Worm (Caenorhabditis elegans) whole organism, midembryonic: ENCODE data around the gene irld-48.

ENCODE experiments used
- T22C8.4 ChIP-seq: fragments of 200-800 bp; sonication (Bioruptor generic); IDR thresholded peaks from 2 replicates; pipeline ENCODE4 v1.3.6; 2022; ENCODE audit warnings: missing genetic modification characterization, missing compliant biosample characterization
- cog-1 ChIP-seq: sonication (generic microtip); optimal IDR thresholded peaks from 2 replicates; lab custom pipeline; 2016; ENCODE audit warnings: missing genetic modification characterization, missing compliant biosample characterization
- flt-1 ChIP-seq: fragments of 200-800 bp; sonication (Bioruptor generic); IDR thresholded peaks from 2 replicates; pipeline ENCODE4 v1.3.6; 2022; ENCODE audit warnings: missing genetic modification characterization, missing compliant biosample characterization
- klf-2 ChIP-seq: fragments of 200-800 bp; sonication (Bioruptor generic); conservative IDR thresholded peaks from 2 replicates; pipeline ENCODE4 v1.3.6; 2022; ENCODE audit warnings: missing genetic modification reagents, missing genetic modification characterization, missing compliant biosample characterization
- med-1 ChIP-seq: sonication (generic microtip); optimal IDR thresholded peaks from 2 replicates; lab custom pipeline; 2017; ENCODE audit warnings: missing genetic modification characterization, mild to moderate bottlenecking, missing compliant biosample characterization, antibody characterized with exemption, missing genetic modification reagents; ENCODE audit not compliant: insufficient read depth
- ref-1 ChIP-seq: fragments of 200-800 bp; sonication (Bioruptor generic); conservative IDR thresholded peaks from 2 replicates; pipeline ENCODE4 v1.3.6; 2022; ENCODE audit warnings: missing genetic modification reagents, missing genetic modification characterization, missing compliant biosample characterization
- tab-1 ChIP-seq: fragments of 200-800 bp; sonication (Bioruptor generic); IDR thresholded peaks from 2 replicates; pipeline ENCODE4 v1.3.6; 2022; ENCODE audit warnings: missing genetic modification characterization, missing compliant biosample characterization
- ztf-23 ChIP-seq: fragments of 200-800 bp; sonication (Bioruptor generic); IDR thresholded peaks from 2 replicates; pipeline ENCODE4 v1.3.6; 2022; ENCODE audit warnings: missing genetic modification reagents, missing genetic modification characterization, missing compliant biosample characterization
- ztf-29 ChIP-seq: fragments of 200-800 bp; sonication (Bioruptor generic); IDR thresholded peaks from 2 replicates; pipeline ENCODE4 v1.3.6; 2022; ENCODE audit warnings: missing genetic modification reagents, missing genetic modification characterization, missing compliant biosample characterization

The irld-48 gene

DNA sequence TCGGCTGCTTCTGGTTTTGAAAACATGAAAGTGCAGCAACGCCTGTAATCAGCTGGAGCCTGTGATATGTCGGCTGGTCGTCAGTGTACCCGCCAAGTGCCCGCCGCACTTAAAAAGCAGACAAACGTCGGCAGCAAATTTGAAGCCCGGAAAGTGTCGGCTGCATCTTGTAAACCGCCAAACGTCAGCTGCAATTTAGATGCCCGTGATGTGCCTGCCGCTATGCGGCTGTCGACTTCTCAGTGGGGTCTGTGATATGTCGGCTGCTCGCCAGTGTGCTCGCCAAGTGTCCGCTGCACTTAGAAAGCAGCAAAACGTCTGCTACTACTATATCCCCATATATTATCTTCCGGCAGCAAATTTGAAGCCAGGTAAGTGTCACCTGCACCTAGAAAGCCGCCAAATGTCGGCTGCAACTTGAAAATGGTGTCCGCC is 31.3 kb downstream of the irld-48 start:
- no peak for TF ChIP-seq cog-1 (tag; lab: Kevin White, UChicago)
- TF ChIP-seq T22C8.4 (GFP tag; lab: Robert Waterston, UW), result no peak
- TF ChIP-seq ref-1 (GFP tag; lab: Robert Waterston, UW), result no peak
- 0 out of 2 replicates have a peak, but pooled peaks have one; percentile 12 for TF ChIP-seq klf-2 (GFP tag; lab: Robert Waterston, UW)

ce11 chrII:2987854-2988350 is 32.0 kb downstream of the irld-48 start, which contains the start of gene lido-7:
Gene lido-7 (plus strand): TSS chrII:2988300.
- no peak for TF ChIP-seq tab-1 (GFP tag; lab: Robert Waterston, UW)
- TF ChIP-seq ztf-23 (GFP tag; lab: Robert Waterston, UW), result peak; percentile 59; the same call in 1 of the 2 replicates
- no peak for TF ChIP-seq ztf-29 (GFP tag; lab: Robert Waterston, UW)
- no peak for TF ChIP-seq ref-1 (GFP tag; lab: Robert Waterston, UW)
- TF ChIP-seq cog-1 (tag; lab: Kevin White, UChicago), result no peak
- TF ChIP-seq klf-2 (GFP tag; lab: Robert Waterston, UW), result no peak
- no peak; the same call in 1 of the 2 replicates for TF ChIP-seq flt-1 (GFP tag; lab: Robert Waterston, UW)
- TF ChIP-seq med-1 (GFP tag; lab: Kevin White, UChicago), result no peak

ce11 chrII:2990089-2990488 is 34.2 kb downstream of the irld-48 start:
- TF ChIP-seq klf-2 (GFP tag; lab: Robert Waterston, UW) (no peak), med-1 (GFP tag; lab: Kevin White, UChicago) (no peak), ref-1 (GFP tag; lab: Robert Waterston, UW) (no peak), T22C8.4 (GFP tag; lab: Robert Waterston, UW) (no peak), ztf-29 (GFP tag; lab: Robert Waterston, UW) (no peak), flt-1 (GFP tag; lab: Robert Waterston, UW) (no peak), cog-1 (tag; lab: Kevin White, UChicago) (no peak)

DNA sequence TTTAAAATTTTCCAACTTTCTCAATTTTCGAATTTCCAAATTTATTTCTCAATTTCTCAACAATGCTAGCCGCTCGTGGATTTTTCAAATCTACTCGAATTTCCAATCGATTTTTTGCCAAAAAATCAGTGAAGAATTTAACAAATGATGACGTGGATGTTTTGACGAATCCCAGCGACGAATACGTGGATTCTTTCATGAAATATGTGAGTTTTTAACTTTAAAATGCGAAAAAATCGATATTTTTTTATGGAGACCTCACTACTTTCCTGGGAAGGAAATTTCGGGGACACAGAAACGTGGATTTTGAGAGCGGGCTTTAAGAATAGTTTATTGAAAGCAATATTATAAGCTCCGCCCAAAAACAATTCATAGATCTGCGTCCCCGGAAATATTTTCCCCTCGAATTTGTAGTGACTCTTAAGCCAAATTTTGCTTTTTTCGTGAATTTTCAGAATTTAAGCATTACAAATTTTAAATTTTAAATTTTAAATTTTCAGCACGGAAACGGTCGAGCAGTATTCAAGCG is 35.8 kb downstream of the irld-48 start, which contains the start of gene K08A2.2:
Gene K08A2.2 (plus strand): TSS at position 51 of the 529 bp plus-strand sequence.
- TF ChIP-seq tab-1 (GFP tag; lab: Robert Waterston, UW) (no peak), ztf-23 (GFP tag; lab: Robert Waterston, UW) (no peak)

- TF ChIP-seq med-1 (GFP tag; lab: Kevin White, UChicago) (no peak), tab-1 (GFP tag; lab: Robert Waterston, UW) (no peak), ztf-29 (GFP tag; lab: Robert Waterston, UW) (no peak), klf-2 (GFP tag; lab: Robert Waterston, UW) (no peak), flt-1 (GFP tag; lab: Robert Waterston, UW) (no peak), T22C8.4 (GFP tag; lab: Robert Waterston, UW) (no peak), ztf-23 (GFP tag; lab: Robert Waterston, UW) (no peak)
Observed at ce11 chrII:2992300-2992699, 36.4 kb downstream of the irld-48 start.

DNA sequence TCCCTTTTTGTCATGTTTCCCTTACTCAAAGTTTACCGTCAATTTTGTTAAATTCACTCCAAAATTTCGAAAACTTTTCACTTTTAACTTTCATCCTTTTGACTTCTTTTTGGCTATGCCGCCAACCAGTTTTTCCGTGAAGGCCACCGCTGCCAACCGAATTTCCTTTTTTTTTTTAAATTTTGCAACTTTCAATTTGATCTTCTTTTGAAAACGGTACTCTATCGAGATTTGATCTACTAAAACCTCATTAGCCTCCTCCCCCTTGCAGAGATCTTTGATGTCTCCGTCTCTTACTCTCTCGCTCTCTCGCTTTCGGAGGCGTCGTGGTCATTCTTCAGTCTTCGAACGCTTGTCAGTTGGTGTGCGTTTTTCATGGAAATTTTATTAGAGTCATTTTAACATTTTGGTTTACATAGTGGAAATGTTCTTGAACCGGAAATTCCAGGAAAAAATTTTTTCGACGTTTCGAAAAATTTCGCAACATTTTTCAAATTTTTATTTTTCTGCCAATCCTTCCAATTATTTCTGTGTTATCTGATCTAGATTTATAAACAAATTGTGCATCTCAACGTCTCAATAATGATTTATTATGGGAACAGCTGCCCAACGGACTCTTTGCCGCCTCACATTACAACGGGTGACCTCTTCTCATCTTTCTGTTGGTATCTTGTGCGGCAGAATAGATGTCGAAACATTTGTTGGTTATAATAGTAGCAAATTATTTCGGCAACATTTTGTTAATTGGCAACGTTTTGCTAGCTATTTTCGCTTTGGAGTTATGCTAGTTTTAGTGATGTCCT is 38.9 kb downstream of the irld-48 start:
- no peak for TF ChIP-seq T22C8.4 (GFP tag; lab: Robert Waterston, UW)
- TF ChIP-seq cog-1 (tag; lab: Kevin White, UChicago), result peak; percentile 26
- TF ChIP-seq med-1 (GFP tag; lab: Kevin White, UChicago), result no peak
- no peak for TF ChIP-seq ztf-29 (GFP tag; lab: Robert Waterston, UW)
- TF ChIP-seq flt-1 (GFP tag; lab: Robert Waterston, UW), result 0 out of 2 replicates have a peak, but pooled peaks have one; percentile 9

DNA sequence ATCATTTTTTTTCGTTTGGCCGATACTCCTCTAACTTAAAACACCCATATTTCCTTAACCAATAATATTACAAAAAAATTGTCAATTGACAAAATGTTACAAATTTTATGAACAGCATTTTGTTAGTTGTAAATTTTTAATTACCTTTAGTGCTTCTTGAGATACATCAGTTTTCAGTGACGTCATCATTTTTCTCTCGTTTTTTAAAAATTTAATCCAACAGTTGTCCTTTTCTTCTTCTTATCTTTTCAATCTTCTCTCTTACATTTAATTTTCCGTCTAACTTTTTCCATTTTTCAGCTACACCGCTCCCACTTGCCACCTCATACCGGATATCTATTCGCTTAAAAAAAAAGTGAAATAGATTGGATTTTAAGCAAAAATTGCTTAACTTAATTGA is 40.9 kb downstream of the irld-48 start, which contains the start of gene lido-8:
Gene lido-8 (plus strand): TSS at position 301 of the 400 bp plus-strand sequence.
- TF ChIP-seq flt-1 (GFP tag; lab: Robert Waterston, UW) (no peak), ztf-29 (GFP tag; lab: Robert Waterston, UW) (no peak), tab-1 (GFP tag; lab: Robert Waterston, UW) (no peak), cog-1 (tag; lab: Kevin White, UChicago) (no peak), T22C8.4 (GFP tag; lab: Robert Waterston, UW) (no peak), klf-2 (GFP tag; lab: Robert Waterston, UW) (no peak), ref-1 (GFP tag; lab: Robert Waterston, UW) (no peak), med-1 (GFP tag; lab: Kevin White, UChicago) (no peak), ztf-23 (GFP tag; lab: Robert Waterston, UW) (no peak)

ce11 chrII:2997828-2998441 is 42.1 kb downstream of the irld-48 start:
- no peak for TF ChIP-seq flt-1 (GFP tag; lab: Robert Waterston, UW)
- no peak for TF ChIP-seq klf-2 (GFP tag; lab: Robert Waterston, UW)
- TF ChIP-seq ztf-23 (GFP tag; lab: Robert Waterston, UW), result no peak
- TF ChIP-seq ref-1 (GFP tag; lab: Robert Waterston, UW), result no peak
- no peak for TF ChIP-seq T22C8.4 (GFP tag; lab: Robert Waterston, UW)
- TF ChIP-seq ztf-29 (GFP tag; lab: Robert Waterston, UW), result no peak
- no peak for TF ChIP-seq med-1 (GFP tag; lab: Kevin White, UChicago)
- no peak for TF ChIP-seq cog-1 (tag; lab: Kevin White, UChicago)
- TF ChIP-seq tab-1 (GFP tag; lab: Robert Waterston, UW), result no peak
